Worm (Caenorhabditis elegans): Measurements from ENCODE around the gene otpl-5.

DNA sequence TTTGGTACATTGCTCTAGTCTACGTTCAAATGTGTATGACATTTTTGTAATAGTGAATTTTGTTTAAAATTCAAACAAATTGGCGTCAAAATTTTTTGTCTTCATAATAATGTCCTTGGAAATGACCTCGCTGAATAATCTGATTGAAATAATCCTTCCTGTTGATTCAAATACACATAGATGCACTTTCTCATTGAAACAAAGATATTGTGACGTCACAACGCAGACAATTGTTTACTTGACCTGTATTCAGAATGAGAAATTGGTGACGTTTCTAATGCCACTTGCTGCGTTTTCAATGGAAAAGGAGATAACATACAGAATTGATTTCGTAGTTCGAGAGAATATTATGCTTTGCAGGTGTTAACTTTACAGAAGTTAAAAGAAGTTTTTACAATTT, 4.6 kb downstream of the otpl-5 start:
- TF ChIP-seq mls-2 (tag; optimal IDR thresholded peaks at IDR 0.05) (no peak), ces-1 (GFP tag; optimal IDR thresholded peaks at IDR 0.05) (no peak), nhr-237 (tag; optimal IDR thresholded peaks at IDR 0.05) (no peak), snpc-4 (tag; optimal IDR thresholded peaks at IDR 0.05) (no peak), lsy-2 (tag; optimal IDR thresholded peaks at IDR 0.05) (no peak), elt-1 (tag; optimal IDR thresholded peaks at IDR 0.05; ENCODE audit: borderline replicate concordance, insufficient read depth) (no peak), tbx-8 (GFP tag; optimal IDR thresholded peaks at IDR 0.05) (no peak), nhr-2 (tag; optimal IDR thresholded peaks at IDR 0.05) (no peak), ztf-11 (tag; optimal IDR thresholded peaks at IDR 0.05) (no peak)
